Worm (Caenorhabditis elegans): ENCODE measurements around the gene lin-39.

DNA sequence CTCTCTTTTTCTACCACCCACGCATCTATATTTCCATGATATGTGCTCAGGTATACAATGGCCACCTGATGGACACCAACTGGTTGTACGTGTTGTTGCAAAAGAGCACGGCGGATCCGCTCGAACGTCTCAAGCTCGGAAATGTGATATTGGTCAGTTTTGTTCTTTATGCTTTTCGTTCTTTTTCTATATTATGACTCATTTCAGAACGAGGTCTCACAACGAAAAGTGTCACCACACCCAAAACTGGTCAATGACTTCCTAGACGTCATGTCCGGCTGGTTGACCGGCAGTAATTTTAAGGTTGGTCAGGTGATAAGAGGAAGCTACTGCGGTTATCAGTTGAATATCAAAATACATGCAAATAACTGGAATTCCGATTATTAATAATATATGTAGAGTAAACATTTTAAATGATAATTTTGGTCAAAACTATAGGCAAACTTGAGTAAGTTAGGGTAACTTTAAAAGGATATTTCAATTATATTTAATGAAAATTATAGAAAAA lies 28.2 kb downstream of the lin-39 start, which contains the start of gene cls-1:
- TF ChIP-seq ama-1 (optimal IDR thresholded peaks at IDR 0.05), result no peak
- no peak for TF ChIP-seq ets-7 (tag; optimal IDR thresholded peaks at IDR 0.05)
- no peak for TF ChIP-seq hmg-4 (GFP tag; optimal IDR thresholded peaks at IDR 0.05)
- TF ChIP-seq flt-1 (GFP tag; IDR thresholded peaks at IDR 0.05), result no peak
- no peak for TF ChIP-seq ceh-36 (tag; optimal IDR thresholded peaks at IDR 0.05)
- TF ChIP-seq pes-1 (GFP tag; IDR thresholded peaks at IDR 0.05), result no peak
- no peak for TF ChIP-seq B0310.2 (tag; optimal IDR thresholded peaks at IDR 0.05)
- no peak for TF ChIP-seq aly-1 (tag; optimal IDR thresholded peaks at IDR 0.05)
- no peak for TF ChIP-seq hmbx-1 (tag; optimal IDR thresholded peaks at IDR 0.05)
- TF ChIP-seq scrt-1 (GFP tag; IDR thresholded peaks at IDR 0.05), result no peak
- TF ChIP-seq tbx-37 (GFP tag; conservative IDR thresholded peaks at IDR 0.05), result no peak
- no peak for TF ChIP-seq F13C5.2 (tag; optimal IDR thresholded peaks at IDR 0.05)

Data from whole organism, early embryonic.